Fruit fly (Drosophila melanogaster): ENCODE measurements around the gene CG34112.

Gene CG34112

dm6 chr3R:4397403-4398079 lies 3.5 kb upstream of the CG34112 start, which contains the start of gene CG9855 (continued):
- TF ChIP-seq Fer1 (GFP tag; optimal IDR thresholded peaks at IDR 0.05) = peak; percentile 8
- TF ChIP-seq sima (GFP tag; optimal IDR thresholded peaks at IDR 0.05) = no peak
- peak; percentile 18 for TF ChIP-seq Nf-YC (tag; optimal IDR thresholded peaks at IDR 0.05)
- TF ChIP-seq CG16779 (GFP tag; IDR thresholded peaks at IDR 0.05) = no peak
- peak; percentile 75 for TF ChIP-seq MESR4 (GFP tag; optimal IDR thresholded peaks at IDR 0.05)
- TF ChIP-seq CG4404 (GFP tag; IDR thresholded peaks at IDR 0.05) = no peak
- TF ChIP-seq CG31224 (GFP tag; IDR thresholded peaks at IDR 0.05) = no peak
- no peak for TF ChIP-seq Dek (tag; optimal IDR thresholded peaks at IDR 0.05)
- peak; percentile 78 for TF ChIP-seq MBD-R2 (GFP tag; IDR thresholded peaks at IDR 0.05)
- peak; percentile 39 for TF ChIP-seq nmo (GFP tag; optimal IDR thresholded peaks at IDR 0.05)
- TF ChIP-seq twi (tag; optimal IDR thresholded peaks at IDR 0.05) = no peak
- no peak for TF ChIP-seq CG16813 (GFP tag; IDR thresholded peaks at IDR 0.05; ENCODE audit: partially characterized antibody)
- no peak for TF ChIP-seq ab (GFP tag; optimal IDR thresholded peaks at IDR 0.05)
- TF ChIP-seq tgo (GFP tag; IDR thresholded peaks at IDR 0.05) = no peak
- peak; percentile 32 for TF ChIP-seq phol (tag; optimal IDR thresholded peaks at IDR 0.05)
- TF ChIP-seq ems (GFP tag; optimal IDR thresholded peaks at IDR 0.05) = no peak
- TF ChIP-seq HmgZ (tag; optimal IDR thresholded peaks at IDR 0.05) = peak; percentile 21
- 0 out of 3 replicates have a peak, but pooled peaks have one; percentile 5 for TF ChIP-seq ase (GFP tag; IDR thresholded peaks at IDR 0.05)
- TF ChIP-seq Dll (GFP tag; IDR thresholded peaks at IDR 0.05; ENCODE audit: partially characterized antibody) = 0 out of 4 replicates have a peak, but pooled peaks have one; percentile 41
- no peak for TF ChIP-seq h (optimal IDR thresholded peaks at IDR 0.05)
- TF ChIP-seq Opbp (GFP tag; IDR thresholded peaks at IDR 0.05; ENCODE audit: partially characterized antibody) = 0 out of 3 replicates have a peak, but pooled peaks have one; percentile 13
- TF ChIP-seq vnd (GFP tag; IDR thresholded peaks at IDR 0.05; ENCODE audit: partially characterized antibody) = no peak
- no peak for TF ChIP-seq ci (GFP tag; IDR thresholded peaks at IDR 0.05)
- no peak for TF ChIP-seq CG3065 (GFP tag; optimal IDR thresholded peaks at IDR 0.05)
- peak in 1 of 2 experiments; percentile 79 for TF ChIP-seq Pdp1 (GFP tag; optimal IDR thresholded peaks at IDR 0.05)
- TF ChIP-seq CG4282 (GFP tag; optimal IDR thresholded peaks at IDR 0.05) = no peak
- TF ChIP-seq sug (tag; optimal IDR thresholded peaks at IDR 0.05) = peak; percentile 15
- TF ChIP-seq trem (tag; optimal IDR thresholded peaks at IDR 0.05) = peak; percentile 46
- TF ChIP-seq cg (GFP tag; optimal IDR thresholded peaks at IDR 0.05) = no peak
- peak; percentile 79 for TF ChIP-seq YL-1 (GFP tag; optimal IDR thresholded peaks at IDR 0.05)
- peak; percentile 66 for TF ChIP-seq CG7928 (GFP tag; optimal IDR thresholded peaks at IDR 0.05)
- TF ChIP-seq CG9797 (GFP tag; optimal IDR thresholded peaks at IDR 0.05) = peak; percentile 86
- TF ChIP-seq klu (GFP tag; IDR thresholded peaks at IDR 0.05) = no peak
- peak; percentile 16 for TF ChIP-seq Hr3 (GFP tag; optimal IDR thresholded peaks at IDR 0.05)
- TF ChIP-seq CG6689 (GFP tag; IDR thresholded peaks at IDR 0.05) = no peak
- TF ChIP-seq CG1602 (GFP tag; optimal IDR thresholded peaks at IDR 0.05) = no peak
- TF ChIP-seq CG10267 (tag; optimal IDR thresholded peaks at IDR 0.05) = peak; percentile 45
- TF ChIP-seq cato (GFP tag; optimal IDR thresholded peaks at IDR 0.05; ENCODE audit: borderline replicate concordance) = no peak
- TF ChIP-seq Med (GFP tag) = peak; percentile 61
- no peak for TF ChIP-seq slbo (GFP tag; IDR thresholded peaks at IDR 0.05)
- TF ChIP-seq CG1603 (tag; optimal IDR thresholded peaks at IDR 0.05) = peak; percentile 63
- no peak for TF ChIP-seq gem (tag; optimal IDR thresholded peaks at IDR 0.05)
- TF ChIP-seq wdn (GFP tag; IDR thresholded peaks at IDR 0.05) = no peak
- no peak for TF ChIP-seq CG17361 (GFP tag; IDR thresholded peaks at IDR 0.05)
- peak; percentile 59 for TF ChIP-seq ftz-f1 (GFP tag; optimal IDR thresholded peaks at IDR 0.05)
- peak; percentile 50 for TF ChIP-seq CG17829 (tag; optimal IDR thresholded peaks at IDR 0.05)
- no peak for TF ChIP-seq fd102C (GFP tag; optimal IDR thresholded peaks at IDR 0.05)
- no peak for TF ChIP-seq Doc3 (GFP tag; IDR thresholded peaks at IDR 0.05; ENCODE audit: partially characterized antibody)
- TF ChIP-seq CG14710 (tag; optimal IDR thresholded peaks at IDR 0.05) = peak; percentile 43
